Fruit fly (Drosophila melanogaster) whole organism, embryonic: ENCODE measurements around the gene Cpr.

Experiments
- BEAF-32 ChIP-seq: fragments of 200-800 bp; sonication (Bioruptor generic); optimal IDR thresholded peaks from 3 replicates; lab custom pipeline; 2017; ENCODE audit warnings: missing biosample characterization, missing genetic modification characterization, mild to moderate bottlenecking, moderate library complexity, missing genetic modification reagents
- Bgb ChIP-seq: fragments of 200-800 bp; sonication (Bioruptor generic); IDR thresholded peaks from 2 replicates; pipeline ENCODE4 v1.3.6; 2022; ENCODE audit warnings: missing biosample characterization, missing genetic modification characterization; ENCODE audit not compliant: partially characterized antibody
- CG10431 ChIP-seq: fragments of 200-800 bp; sonication (Bioruptor generic); optimal IDR thresholded peaks from 3 replicates; lab custom pipeline; 2018; ENCODE audit warnings: missing biosample characterization, mild to moderate bottlenecking, missing genetic modification characterization
- CG11085 ChIP-seq: fragments of 200-800 bp; sonication (Bioruptor generic); IDR thresholded peaks from 2 replicates; pipeline ENCODE4 v1.3.6; 2022; ENCODE audit warnings: missing biosample characterization, missing genetic modification characterization
- CG11093 ChIP-seq: fragments of 200-800 bp; sonication (Bioruptor generic); IDR thresholded peaks from 3 replicates; pipeline ENCODE4 v1.3.6; 2022; ENCODE audit warnings: missing biosample characterization, missing genetic modification characterization
- CG12744 ChIP-seq: fragments of 200-800 bp; sonication (Bioruptor generic); optimal IDR thresholded peaks from 2 replicates; lab custom pipeline; 2016; ENCODE audit warnings: missing biosample characterization, missing genetic modification characterization
- CG12769 ChIP-seq: fragments of 200-800 bp; sonication (Bioruptor generic); optimal IDR thresholded peaks from 2 replicates; lab custom pipeline; 2019; ENCODE audit warnings: missing biosample characterization, mild to moderate bottlenecking, missing genetic modification characterization, moderate library complexity
- CG14860 ChIP-seq: fragments of 200-800 bp; sonication (Bioruptor generic); IDR thresholded peaks from 3 replicates; pipeline ENCODE4 v1.3.6; 2022; ENCODE audit warnings: missing biosample characterization, missing genetic modification characterization; ENCODE audit not compliant: partially characterized antibody
- CG1647 ChIP-seq: fragments of 200-800 bp; sonication (Bioruptor generic); optimal IDR thresholded peaks from 3 replicates; lab custom pipeline; 2016; ENCODE audit warnings: missing biosample characterization, missing genetic modification characterization
- CG17328 ChIP-seq: fragments of 200-800 bp; sonication (Bioruptor generic); IDR thresholded peaks from 2 replicates; pipeline ENCODE4 v1.3.6; 2022; ENCODE audit warnings: missing biosample characterization, missing genetic modification characterization
- CG17361 ChIP-seq: fragments of 200-800 bp; sonication (Bioruptor generic); IDR thresholded peaks from 3 replicates; pipeline ENCODE4 v1.3.6; 2022; ENCODE audit warnings: missing biosample characterization, missing genetic modification characterization
- CG17612 ChIP-seq: fragments of 200-800 bp; sonication (Bioruptor generic); IDR thresholded peaks from 2 replicates; pipeline ENCODE4 v1.3.6; 2022; ENCODE audit warnings: missing biosample characterization, missing genetic modification characterization
- CG2875 ChIP-seq: fragments of 200-800 bp; sonication (Bioruptor generic); optimal IDR thresholded peaks from 2 replicates; lab custom pipeline; 2017; ENCODE audit warnings: missing biosample characterization, mild to moderate bottlenecking, missing genetic modification characterization, missing genetic modification reagents
- CG31365 ChIP-seq: fragments of 200-800 bp; sonication (Bioruptor generic); optimal IDR thresholded peaks from 2 replicates; lab custom pipeline; 2018; ENCODE audit warnings: missing biosample characterization, mild to moderate bottlenecking, missing genetic modification characterization
- CG31388 ChIP-seq: fragments of 200-800 bp; sonication (Bioruptor generic); optimal IDR thresholded peaks from 2 replicates; lab custom pipeline; 2016; ENCODE audit warnings: missing biosample characterization, missing genetic modification characterization
- CG32767 ChIP-seq: fragments of 200-800 bp; sonication (Bioruptor generic); IDR thresholded peaks from 2 replicates; pipeline ENCODE4 v1.3.6; 2022; ENCODE audit warnings: missing biosample characterization, missing genetic modification characterization
- CG34422 ChIP-seq: fragments of 200-800 bp; sonication (Bioruptor generic); IDR thresholded peaks from 3 replicates; pipeline ENCODE4 v1.3.6; 2022; ENCODE audit warnings: missing biosample characterization, missing genetic modification characterization
- CG7556 ChIP-seq: fragments of 200-800 bp; sonication (Bioruptor generic); optimal IDR thresholded peaks from 2 replicates; lab custom pipeline; 2017; ENCODE audit warnings: missing biosample characterization, mild to moderate bottlenecking, missing genetic modification characterization
- CG8281 ChIP-seq: fragments of 200-800 bp; sonication (Bioruptor generic); optimal IDR thresholded peaks from 2 replicates; lab custom pipeline; 2018; ENCODE audit warnings: missing biosample characterization, mild to moderate bottlenecking, missing genetic modification characterization, moderate library complexity
- CG8359 ChIP-seq: fragments of 200-800 bp; sonication (Bioruptor generic); optimal IDR thresholded peaks from 2 replicates; lab custom pipeline; 2017; ENCODE audit warnings: missing biosample characterization, mild to moderate bottlenecking, missing genetic modification characterization, borderline replicate concordance
- CHES-1-like ChIP-seq: fragments of 200-800 bp; sonication (Bioruptor generic); optimal IDR thresholded peaks from 2 replicates; lab custom pipeline; 2016; ENCODE audit warnings: missing biosample characterization, missing genetic modification characterization
- Chrac-16 ChIP-seq: fragments of 200-800 bp; sonication (Bioruptor generic); optimal IDR thresholded peaks from 3 replicates; lab custom pipeline; 2016; ENCODE audit warnings: missing biosample characterization, missing genetic modification characterization
- Doc2 ChIP-seq: fragments of 200-800 bp; sonication (Bioruptor generic); IDR thresholded peaks from 2 replicates; pipeline ENCODE4 v1.3.6; 2022; ENCODE audit warnings: missing biosample characterization, missing genetic modification characterization
- H2.0 ChIP-seq: fragments of 200-800 bp; sonication (Bioruptor generic); IDR thresholded peaks from 2 replicates; pipeline ENCODE4 v1.3.6; 2022; ENCODE audit warnings: missing biosample characterization, missing genetic modification characterization
- Hand ChIP-seq: fragments of 200-800 bp; sonication (Bioruptor generic); optimal IDR thresholded peaks from 2 replicates; lab custom pipeline; 2017; ENCODE audit warnings: mild to moderate bottlenecking, missing biosample characterization, missing genetic modification reagents, missing genetic modification characterization
- Hmr ChIP-seq: fragments of 200-800 bp; sonication (Bioruptor generic); optimal IDR thresholded peaks from 3 replicates; lab custom pipeline; 2017; ENCODE audit warnings: mild to moderate bottlenecking, missing biosample characterization, missing genetic modification reagents, missing genetic modification characterization
- Hr39 ChIP-seq: fragments of >200 bp; optimal IDR thresholded peaks from 2 replicates; lab custom pipeline; 2017
- Meics ChIP-seq: fragments of 200-800 bp; sonication (Bioruptor generic); optimal IDR thresholded peaks from 2 replicates; lab custom pipeline; 2017; ENCODE audit warnings: missing biosample characterization, mild to moderate bottlenecking, missing genetic modification characterization
- PHDP ChIP-seq: fragments of 200-800 bp; sonication (Bioruptor generic); optimal IDR thresholded peaks from 3 replicates; lab custom pipeline; 2018; ENCODE audit warnings: missing biosample characterization, mild to moderate bottlenecking, missing genetic modification characterization, moderate library complexity
- Side ChIP-seq: fragments of 200-800 bp; sonication (Bioruptor generic); optimal IDR thresholded peaks from 2 replicates; lab custom pipeline; 2016; ENCODE audit warnings: missing biosample characterization, missing genetic modification characterization
- Ssrp ChIP-seq: fragments of 200-800 bp; sonication (Bioruptor generic); optimal IDR thresholded peaks from 2 replicates; lab custom pipeline; 2018; ENCODE audit warnings: missing biosample characterization, mild to moderate bottlenecking, missing genetic modification characterization, moderate library complexity
- Xbp1 ChIP-seq: fragments of 200-800 bp; sonication (Bioruptor generic); optimal IDR thresholded peaks from 3 replicates; lab custom pipeline; 2016; ENCODE audit warnings: missing biosample characterization, mild to moderate bottlenecking, missing genetic modification characterization
- amos ChIP-seq: fragments of 200-800 bp; sonication (Bioruptor generic); IDR thresholded peaks from 2 replicates; pipeline ENCODE4 v1.3.6; 2022; ENCODE audit warnings: missing biosample characterization, missing genetic modification characterization; ENCODE audit not compliant: partially characterized antibody
- az2 ChIP-seq: fragments of 200-800 bp; sonication (Bioruptor generic); optimal IDR thresholded peaks from 3 replicates; lab custom pipeline; 2016; ENCODE audit warnings: missing biosample characterization, missing genetic modification characterization
- bbx ChIP-seq: fragments of 200-800 bp; sonication (Bioruptor generic); IDR thresholded peaks from 2 replicates; pipeline ENCODE4 v1.3.6; 2022; ENCODE audit warnings: missing biosample characterization, missing genetic modification characterization; ENCODE audit not compliant: partially characterized antibody
- bigmax ChIP-seq: fragments of 200-800 bp; sonication (Bioruptor generic); optimal IDR thresholded peaks from 2 replicates; lab custom pipeline; 2018; ENCODE audit warnings: missing biosample characterization, mild to moderate bottlenecking, missing genetic modification characterization
- btn ChIP-seq: fragments of 200-800 bp; sonication (Bioruptor generic); optimal IDR thresholded peaks from 2 replicates; lab custom pipeline; 2016; ENCODE audit warnings: missing biosample characterization, missing genetic modification characterization
- corto ChIP-seq: fragments of 200-800 bp; sonication (Bioruptor generic); optimal IDR thresholded peaks from 2 replicates; lab custom pipeline; 2016; ENCODE audit warnings: missing biosample characterization, mild to moderate bottlenecking, missing genetic modification characterization, moderate library complexity
- dm ChIP-seq: fragments of 200-800 bp; sonication (Bioruptor generic); optimal IDR thresholded peaks from 3 replicates; lab custom pipeline; 2016; ENCODE audit warnings: missing biosample characterization, missing genetic modification characterization
- ems ChIP-seq: fragments of 200-800 bp; sonication (Bioruptor generic); optimal IDR thresholded peaks from 3 replicates; lab custom pipeline; 2016; ENCODE audit warnings: missing biosample characterization, missing genetic modification characterization
- gcm2 ChIP-seq: fragments of 200-800 bp; sonication (Bioruptor generic); optimal IDR thresholded peaks from 2 replicates; lab custom pipeline; 2016; ENCODE audit warnings: missing biosample characterization, missing genetic modification characterization
- gfzf ChIP-seq: fragments of 200-800 bp; sonication (Bioruptor generic); optimal IDR thresholded peaks from 2 replicates; lab custom pipeline; 2016; ENCODE audit warnings: missing biosample characterization, mild to moderate bottlenecking, missing genetic modification characterization, moderate library complexity
- grn ChIP-seq: fragments of 200-800 bp; sonication (Bioruptor generic); optimal IDR thresholded peaks from 3 replicates; lab custom pipeline; 2017; ENCODE audit warnings: missing biosample characterization, missing genetic modification characterization
- inv ChIP-seq: fragments of 200-800 bp; sonication (Bioruptor generic); IDR thresholded peaks from 2 replicates; pipeline ENCODE4 v1.3.6; 2022; ENCODE audit warnings: missing biosample characterization, missing genetic modification characterization; ENCODE audit not compliant: partially characterized antibody
- kay ChIP-seq: fragments of 200-800 bp; sonication (Bioruptor generic); optimal IDR thresholded peaks from 2 replicates; lab custom pipeline; 2016; ENCODE audit warnings: missing biosample characterization, missing genetic modification characterization
- lilli ChIP-seq: fragments of 200-800 bp; sonication (Bioruptor generic); optimal IDR thresholded peaks from 3 replicates; lab custom pipeline; 2016; ENCODE audit warnings: missing biosample characterization, missing genetic modification characterization
- pnt ChIP-seq: fragments of 200-800 bp; sonication (Bioruptor generic); optimal IDR thresholded peaks from 3 replicates; lab custom pipeline; 2016; ENCODE audit warnings: missing biosample characterization, missing genetic modification characterization
- pum ChIP-seq: fragments of 200-800 bp; sonication (Bioruptor generic); optimal IDR thresholded peaks from 2 replicates; lab custom pipeline; 2016; ENCODE audit warnings: missing biosample characterization, missing genetic modification characterization
- repo ChIP-seq: fragments of 200-800 bp; sonication (Bioruptor generic); optimal IDR thresholded peaks from 2 replicates; lab custom pipeline; 2016; ENCODE audit warnings: missing biosample characterization, missing genetic modification characterization
- trem ChIP-seq: fragments of 200-800 bp; optimal IDR thresholded peaks from 3 replicates; lab custom pipeline; 2019; ENCODE audit warnings: missing biosample characterization, mild to moderate bottlenecking, missing genetic modification characterization, moderate library complexity
- z ChIP-seq: fragments of 200-800 bp; sonication (Bioruptor generic); IDR thresholded peaks from 3 replicates; pipeline ENCODE4 v1.3.6; 2022; ENCODE audit warnings: missing biosample characterization, missing genetic modification characterization

Cpr gene

DNA sequence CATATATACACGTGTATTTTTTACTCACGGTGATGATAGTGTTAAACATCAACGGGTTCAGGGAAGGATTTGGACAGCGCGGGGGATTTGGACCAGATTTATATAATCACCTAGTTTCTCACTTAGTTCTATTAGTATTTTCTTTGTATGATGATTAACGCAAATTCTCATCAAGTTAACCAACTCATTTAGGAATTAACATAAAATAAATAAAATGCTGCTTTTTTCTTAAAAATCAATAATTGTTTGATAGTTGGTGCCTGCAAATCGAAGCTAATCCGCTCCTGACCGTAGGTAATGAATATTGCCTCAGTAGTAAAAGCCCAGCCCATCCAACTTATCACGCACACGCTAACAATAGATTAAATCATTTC lies 13.2 kb downstream of the Cpr start (continued):
- TF ChIP-seq CG17361 (GFP tag; lab: Robert Waterston, UW) (peak; percentile 71; the same call in 2 of the 3 replicates), CG34422 (peak; percentile 87), CG14860 (no peak), Xbp1 (peak; percentile 72), btn (GFP tag; lab: Kevin White, UChicago) (peak; percentile 15), corto (GFP tag; lab: Kevin White, UChicago) (no peak), lilli (peak; percentile 89), bbx (GFP tag; lab: Robert Waterston, UW) (no peak), CG10431 (no peak), z (GFP tag; lab: Robert Waterston, UW) (no peak), Hand (GFP tag; lab: Kevin White, UChicago) (peak; percentile 66), Bgb (GFP tag; lab: Robert Waterston, UW) (peak; percentile 57), PHDP (peak; percentile 83), CG17612 (GFP tag; lab: Robert Waterston, UW) (peak; percentile 72), CG11085 (GFP tag; lab: Robert Waterston, UW) (peak; percentile 76), az2 (GFP tag; lab: Kevin White, UChicago) (peak; percentile 68), repo (GFP tag; lab: Kevin White, UChicago) (peak; percentile 65), trem (tag; lab: Kevin White, UChicago) (peak; percentile 16), BEAF-32 (GFP tag; lab: Kevin White, UChicago) (no peak), CHES-1-like (peak; percentile 83), dm (GFP tag; lab: Kevin White, UChicago) (peak; percentile 57), kay (GFP tag; lab: Kevin White, UChicago) (peak; percentile 75), CG8359 (GFP tag; lab: Kevin White, UChicago) (no peak), Meics (GFP tag; lab: Kevin White, UChicago) (peak; percentile 87), CG1647 (peak; percentile 69), Doc2 (GFP tag; lab: Robert Waterston, UW) (peak; percentile 63), CG31365 (tag; lab: Kevin White, UChicago) (peak; percentile 14), CG17328 (GFP tag; lab: Robert Waterston, UW) (peak; percentile 36), inv (peak; percentile 61), CG2875 (GFP tag; lab: Kevin White, UChicago) (no peak), gfzf (no peak), CG31388 (GFP tag; lab: Kevin White, UChicago) (peak; percentile 58), bigmax (GFP tag; lab: Kevin White, UChicago) (no peak), pum (GFP tag; lab: Kevin White, UChicago) (peak; percentile 83), Hmr (peak; percentile 90), CG12769 (tag; lab: Kevin White, UChicago) (peak; percentile 85), CG7556 (GFP tag; lab: Kevin White, UChicago) (peak; percentile 77), pnt (GFP tag; lab: Kevin White, UChicago) (peak; percentile 65), Hr39 (lab: Kevin White, UChicago) (no peak), CG32767 (peak; percentile 66; the same call in 1 of the 2 replicates), H2.0 (GFP tag; lab: Robert Waterston, UW) (peak; percentile 72), ems (GFP tag; lab: Kevin White, UChicago) (peak; percentile 89), amos (peak; percentile 38; the same call in 1 of the 2 replicates), CG8281 (peak; percentile 60), Side (GFP tag; lab: Kevin White, UChicago) (peak; percentile 54), CG12744 (peak; percentile 44), grn (peak; percentile 89), Chrac-16 (GFP tag; lab: Kevin White, UChicago) (peak; percentile 77), gcm2 (GFP tag; lab: Kevin White, UChicago) (no peak), Ssrp (tag; lab: Kevin White, UChicago) (peak; percentile 75), CG11093 (GFP tag; lab: Robert Waterston, UW) (peak; percentile 80; the same call in 2 of the 3 replicates)
